Worm (Caenorhabditis elegans) whole organism, L2 larva: ENCODE results near the gene Y32G9B.1.
A peak's percentile ranks its signal among the peaks of the same experiment; 100 is the strongest.

Experiments used
- C34F6.9 ChIP-seq: fragments of 150-350 bp; optimal IDR thresholded peaks from 2 replicates; lab custom pipeline; 2014; ENCODE audit warnings: missing biosample characterization, missing genetic modification characterization
- F13H6.1 ChIP-seq: sonication (generic microtip); optimal IDR thresholded peaks from 2 replicates; lab custom pipeline; 2016; ENCODE audit warnings: missing genetic modification characterization, missing compliant biosample characterization
- R02D3.7 ChIP-seq: fragments of 150-350 bp; optimal IDR thresholded peaks from 2 replicates; lab custom pipeline; 2014; ENCODE audit warnings: missing biosample characterization, missing genetic modification characterization
- Y55F3AM.14 ChIP-seq: fragments of 200-800 bp; sonication (Bioruptor generic); optimal IDR thresholded peaks from 2 replicates; lab custom pipeline; 2018; ENCODE audit warnings: mild to moderate bottlenecking, missing genetic modification characterization, missing compliant biosample characterization
- ZK546.5 ChIP-seq: sonication (generic microtip); optimal IDR thresholded peaks from 2 replicates; lab custom pipeline; 2017; ENCODE audit warnings: missing biosample characterization, missing genetic modification characterization
- alr-1 ChIP-seq: fragments of 150-350 bp; optimal IDR thresholded peaks from 2 replicates; lab custom pipeline; 2014; ENCODE audit warnings: missing biosample characterization, missing genetic modification characterization
- aly-2 ChIP-seq: fragments of 150-350 bp; optimal IDR thresholded peaks from 2 replicates; lab custom pipeline; 2014; ENCODE audit warnings: missing biosample characterization, missing genetic modification characterization
- ama-1 ChIP-seq: fragments of 150-350 bp; optimal IDR thresholded peaks from 2 replicates; lab custom pipeline; 2018; ENCODE audit warnings: inconsistent platforms
- blmp-1 ChIP-seq: sonication (generic microtip); optimal IDR thresholded peaks from 2 replicates; lab custom pipeline; 2017; ENCODE audit warnings: missing genetic modification characterization, mild to moderate bottlenecking, missing compliant biosample characterization, antibody characterized with exemption, moderate library complexity; ENCODE audit not compliant: insufficient read depth
- ceh-16 ChIP-seq: fragments of 150-350 bp; optimal IDR thresholded peaks from 2 replicates; lab custom pipeline; 2014; ENCODE audit warnings: missing biosample characterization, missing genetic modification characterization
- ceh-82 ChIP-seq: fragments of 150-350 bp; optimal IDR thresholded peaks from 2 replicates; lab custom pipeline; 2014; ENCODE audit warnings: missing biosample characterization, missing genetic modification characterization
- crh-2 ChIP-seq: sonication (generic microtip); optimal IDR thresholded peaks from 2 replicates; lab custom pipeline; 2017; ENCODE audit warnings: missing biosample characterization, missing genetic modification characterization
- dmd-4 ChIP-seq: sonication (generic microtip); optimal IDR thresholded peaks from 2 replicates; lab custom pipeline; 2017; ENCODE audit warnings: missing biosample characterization, missing genetic modification characterization
- egl-27 ChIP-seq: sonication (generic microtip); optimal IDR thresholded peaks from 3 replicates; lab custom pipeline; 2017; ENCODE audit warnings: missing biosample characterization, missing genetic modification reagents, missing genetic modification characterization
- elt-3 ChIP-seq: sonication (generic microtip); optimal IDR thresholded peaks from 2 replicates; lab custom pipeline; 2017; ENCODE audit warnings: missing biosample characterization, missing genetic modification characterization
- fos-1 ChIP-seq: fragments of 150-350 bp; optimal IDR thresholded peaks from 2 replicates; lab custom pipeline; 2014; ENCODE audit warnings: missing biosample characterization, missing genetic modification characterization
- gmeb-1 ChIP-seq: fragments of 150-350 bp; optimal IDR thresholded peaks from 2 replicates; lab custom pipeline; 2014; ENCODE audit warnings: missing biosample characterization, missing genetic modification characterization
- lin-11 ChIP-seq: fragments of 150-350 bp; sonication (generic microtip); optimal IDR thresholded peaks from 2 replicates; lab custom pipeline; 2014; ENCODE audit warnings: missing biosample characterization, missing genetic modification characterization, inconsistent platforms, mixed read lengths
- lin-13 ChIP-seq: fragments of 150-350 bp; optimal IDR thresholded peaks from 2 replicates; lab custom pipeline; 2014; ENCODE audit warnings: missing biosample characterization, missing genetic modification reagents, missing genetic modification characterization
- lin-39 ChIP-seq: fragments of 150-350 bp; optimal IDR thresholded peaks from 2 replicates; lab custom pipeline; 2014; ENCODE audit warnings: missing biosample characterization, missing genetic modification reagents, missing genetic modification characterization
- lsy-2 ChIP-seq, 2 experiments: fragments of 150-350 bp in 1 of 2; sonication (generic microtip) in 1 of 2; optimal IDR thresholded peaks; 2 replicates each; lab custom pipeline; 2014 to 2017; ENCODE audit warnings: missing biosample characterization in 2 of 2, missing genetic modification characterization in 2 of 2
- mab-5 ChIP-seq: fragments of 150-350 bp; optimal IDR thresholded peaks from 2 replicates; lab custom pipeline; 2014; ENCODE audit warnings: missing biosample characterization, missing genetic modification characterization
- mbf-1 ChIP-seq: sonication (generic microtip); optimal IDR thresholded peaks from 2 replicates; lab custom pipeline; 2017; ENCODE audit warnings: missing biosample characterization, missing genetic modification characterization
- mdl-1 ChIP-seq, 2 experiments: fragments of 150-350 bp in 1 of 2; sonication (generic microtip) in 1 of 2; optimal IDR thresholded peaks; 2 replicates each; lab custom pipeline; 2017; ENCODE audit warnings: missing biosample characterization in 2 of 2, missing genetic modification characterization in 2 of 2
- nhr-10 ChIP-seq: sonication (generic microtip); optimal IDR thresholded peaks from 2 replicates; lab custom pipeline; 2017; ENCODE audit warnings: missing biosample characterization, missing genetic modification characterization
- nhr-12 ChIP-seq: fragments of 150-350 bp; optimal IDR thresholded peaks from 2 replicates; lab custom pipeline; 2014; ENCODE audit warnings: missing biosample characterization, missing genetic modification characterization
- nhr-129 ChIP-seq: fragments of 150-350 bp; optimal IDR thresholded peaks from 2 replicates; lab custom pipeline; 2014; ENCODE audit warnings: missing biosample characterization, missing genetic modification characterization
- nhr-21 ChIP-seq: fragments of 150-350 bp; optimal IDR thresholded peaks from 2 replicates; lab custom pipeline; 2014; ENCODE audit warnings: missing biosample characterization, missing genetic modification characterization
- nhr-237 ChIP-seq: fragments of 150-350 bp; optimal IDR thresholded peaks from 2 replicates; lab custom pipeline; 2014; ENCODE audit warnings: missing biosample characterization, missing genetic modification characterization
- nhr-25 ChIP-seq: fragments of 150-350 bp; sonication (generic microtip); optimal IDR thresholded peaks from 3 replicates; lab custom pipeline; 2014; ENCODE audit warnings: missing biosample characterization, missing genetic modification characterization
- nhr-6 ChIP-seq: fragments of 150-350 bp; optimal IDR thresholded peaks from 2 replicates; lab custom pipeline; 2014; ENCODE audit warnings: missing biosample characterization, missing genetic modification characterization
- nhr-77 ChIP-seq: fragments of 150-350 bp; optimal IDR thresholded peaks from 2 replicates; lab custom pipeline; 2014; ENCODE audit warnings: missing biosample characterization, missing genetic modification characterization
- peb-1 ChIP-seq: fragments of 150-350 bp; optimal IDR thresholded peaks from 2 replicates; lab custom pipeline; 2014; ENCODE audit warnings: missing biosample characterization, missing genetic modification characterization
- sem-4 ChIP-seq: fragments of 150-350 bp; optimal IDR thresholded peaks from 2 replicates; lab custom pipeline; 2014; ENCODE audit warnings: missing biosample characterization, missing genetic modification reagents, missing genetic modification characterization
- skn-1 ChIP-seq: sonication (generic microtip); optimal IDR thresholded peaks from 2 replicates; lab custom pipeline; 2017; ENCODE audit warnings: missing biosample characterization, missing genetic modification characterization
- sma-3 ChIP-seq: sonication (generic microtip); optimal IDR thresholded peaks from 2 replicates; lab custom pipeline; 2016; ENCODE audit warnings: missing genetic modification reagents, missing genetic modification characterization, missing compliant biosample characterization
- sma-9 ChIP-seq, 2 experiments: fragments of 150-350 bp in 1 of 2; sonication (generic microtip) in 1 of 2; optimal IDR thresholded peaks; 2 replicates each; lab custom pipeline; 2014 to 2016; ENCODE audit warnings: missing genetic modification characterization in 2 of 2, mild to moderate bottlenecking in 1 of 2, missing biosample characterization in 1 of 2, missing compliant biosample characterization in 1 of 2, missing genetic modification reagents in 1 of 2, moderate library complexity in 1 of 2
- snpc-4 ChIP-seq: fragments of 150-350 bp; optimal IDR thresholded peaks from 2 replicates; lab custom pipeline; 2014; ENCODE audit warnings: missing biosample characterization, missing genetic modification characterization
- unc-39 ChIP-seq: fragments of 150-350 bp; optimal IDR thresholded peaks from 2 replicates; lab custom pipeline; 2014; ENCODE audit warnings: missing biosample characterization, missing genetic modification characterization
- unc-55 ChIP-seq: fragments of 150-350 bp; sonication (generic microtip); optimal IDR thresholded peaks from 3 replicates; lab custom pipeline; 2014; ENCODE audit warnings: missing biosample characterization, missing genetic modification reagents, missing genetic modification characterization
- unc-62 ChIP-seq: fragments of 150-350 bp; optimal IDR thresholded peaks from 2 replicates; lab custom pipeline; 2014; ENCODE audit warnings: missing biosample characterization, missing genetic modification reagents, missing genetic modification characterization
- zag-1 ChIP-seq: fragments of 150-350 bp; optimal IDR thresholded peaks from 2 replicates; lab custom pipeline; 2014; ENCODE audit warnings: missing biosample characterization, missing genetic modification characterization
- ztf-1 ChIP-seq: fragments of 200-800 bp; sonication (Bioruptor generic); conservative IDR thresholded peaks from 2 replicates; pipeline ENCODE4 v1.3.6; 2022; ENCODE audit warnings: missing genetic modification characterization, missing compliant biosample characterization
- ztf-11 ChIP-seq: sonication (generic microtip); optimal IDR thresholded peaks from 2 replicates; lab custom pipeline; 2017; ENCODE audit warnings: missing biosample characterization, missing genetic modification characterization
- ztf-4 ChIP-seq: fragments of 150-350 bp; optimal IDR thresholded peaks from 2 replicates; lab custom pipeline; 2014; ENCODE audit warnings: missing biosample characterization, missing genetic modification characterization

Y32G9B.1 gene

DNA sequence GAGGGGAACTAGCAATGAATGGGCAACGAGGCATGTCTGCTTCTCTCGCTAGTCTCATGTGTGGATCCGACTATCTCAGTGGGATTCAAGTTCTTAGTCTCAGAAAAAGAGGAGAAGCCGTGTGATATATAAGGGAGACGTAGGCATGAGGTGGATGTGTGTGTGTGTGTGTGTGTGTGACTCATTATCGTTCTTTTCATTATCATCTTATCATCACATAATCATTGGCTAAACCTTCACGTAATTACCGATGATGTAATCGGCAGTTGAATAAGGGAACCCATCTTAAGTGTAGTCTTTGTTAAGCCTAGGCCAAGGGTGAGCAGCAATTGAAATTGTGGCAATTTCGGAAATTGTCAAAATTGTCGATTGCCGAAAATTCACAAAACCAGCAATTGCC is at the start of gene Y32G9B.1:
Y32G9B.1 (minus strand) TSS at position 101 of the 400 bp plus-strand sequence.
- TF ChIP-seq crh-2 (tag; lab: Kevin White, UChicago): no peak
- no peak for TF ChIP-seq mbf-1
- TF ChIP-seq nhr-21: peak; percentile 3
- TF ChIP-seq ztf-11: no peak
- TF ChIP-seq nhr-6 (tag; lab: Kevin White, UChicago): no peak
- TF ChIP-seq mab-5 (tag; lab: Kevin White, UChicago): no peak
- no peak for TF ChIP-seq lsy-2 (tag; optimal IDR thresholded peaks at IDR 0.05; lab: Kevin White, UChicago)
- peak; percentile 0 for TF ChIP-seq fos-1 (tag; lab: Kevin White, UChicago)
- TF ChIP-seq sma-9 (GFP tag; optimal IDR thresholded peaks at IDR 0.05; lab: Kevin White, UChicago): no peak
- TF ChIP-seq sma-9 (tag; optimal IDR thresholded peaks at IDR 0.05; lab: Kevin White, UChicago): no peak
- peak; percentile 30 for TF ChIP-seq blmp-1 (tag; lab: Kevin White, UChicago)
- TF ChIP-seq unc-39 (tag; lab: Kevin White, UChicago): no peak
- no peak for TF ChIP-seq nhr-12 (tag; lab: Kevin White, UChicago)
- TF ChIP-seq nhr-237: no peak
- TF ChIP-seq sem-4 (tag; lab: Kevin White, UChicago): no peak

DNA sequence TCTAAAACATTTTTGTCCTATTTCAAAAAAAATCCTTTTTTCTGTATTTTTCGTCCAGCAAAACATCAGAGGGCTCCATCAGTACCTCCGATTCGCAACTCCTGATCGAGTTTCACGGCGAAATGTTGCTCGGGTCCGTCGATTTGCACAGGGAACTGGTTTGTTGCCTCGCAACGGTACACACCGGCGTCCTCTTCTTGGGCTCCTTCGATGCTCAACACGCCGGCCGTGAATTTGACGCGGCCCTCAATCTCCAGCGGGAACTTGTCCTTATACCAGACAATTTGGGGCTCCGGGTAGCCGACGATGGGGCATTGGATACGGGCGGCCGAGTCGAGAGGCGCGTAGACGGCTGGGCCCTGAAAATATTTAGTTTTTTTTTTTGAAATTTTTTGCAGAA is 48.2 kb upstream of the Y32G9B.1 start:
- no peak for TF ChIP-seq unc-62 (GFP tag; lab: Kevin White, UChicago)
- no peak for TF ChIP-seq ceh-16 (tag; lab: Kevin White, UChicago)
- no peak for TF ChIP-seq nhr-77
- no peak for TF ChIP-seq ZK546.5 (tag; lab: Kevin White, UChicago)
- TF ChIP-seq nhr-6 (tag; lab: Kevin White, UChicago): no peak
- no peak for TF ChIP-seq ama-1 (lab: Kevin White, UChicago)
- TF ChIP-seq sma-9 (GFP tag; optimal IDR thresholded peaks at IDR 0.05; lab: Kevin White, UChicago): no peak
- no peak for TF ChIP-seq sma-9 (tag; optimal IDR thresholded peaks at IDR 0.05; lab: Kevin White, UChicago)
- no peak for TF ChIP-seq nhr-25 (tag; lab: Kevin White, UChicago)
- no peak for TF ChIP-seq peb-1
- TF ChIP-seq skn-1 (tag; lab: Kevin White, UChicago): no peak
- no peak for TF ChIP-seq lin-13 (GFP tag; lab: Kevin White, UChicago)
- no peak for TF ChIP-seq mab-5 (tag; lab: Kevin White, UChicago)
- no peak for TF ChIP-seq zag-1
- no peak for TF ChIP-seq ztf-11
- TF ChIP-seq, all 48 proteins: peak for 0

ce11 chrV:1875497-1875988 is 45.7 kb upstream of the Y32G9B.1 start:
- TF ChIP-seq lsy-2 (tag; optimal IDR thresholded peaks at IDR 0.05; lab: Kevin White, UChicago) (peak in 1 of 2 experiments; percentile 10), ceh-82 (no peak), gmeb-1 (tag; lab: Kevin White, UChicago) (no peak), nhr-129 (tag; lab: Kevin White, UChicago) (no peak), aly-2 (no peak), dmd-4 (tag; lab: Kevin White, UChicago) (no peak), nhr-10 (tag; lab: Kevin White, UChicago) (no peak), blmp-1 (tag; lab: Kevin White, UChicago) (no peak), unc-39 (tag; lab: Kevin White, UChicago) (no peak), R02D3.7 (tag; lab: Kevin White, UChicago) (no peak), nhr-237 (no peak), alr-1 (tag; lab: Kevin White, UChicago) (no peak), Y55F3AM.14 (GFP tag; lab: Kevin White, UChicago) (peak; percentile 27), peb-1 (no peak), ceh-16 (tag; lab: Kevin White, UChicago) (no peak), snpc-4 (tag; lab: Kevin White, UChicago) (no peak), ztf-4 (tag; lab: Kevin White, UChicago) (no peak), mab-5 (tag; lab: Kevin White, UChicago) (no peak), sma-3 (GFP tag; lab: Kevin White, UChicago) (peak; percentile 18), nhr-12 (tag; lab: Kevin White, UChicago) (no peak), C34F6.9 (tag; lab: Kevin White, UChicago) (no peak), fos-1 (tag; lab: Kevin White, UChicago) (no peak), ztf-11 (no peak), ama-1 (lab: Kevin White, UChicago) (peak; percentile 67), lin-39 (no peak), crh-2 (tag; lab: Kevin White, UChicago) (no peak), F13H6.1 (tag; lab: Kevin White, UChicago) (no peak), ztf-1 (peak; percentile 88; the same call in 1 of the 2 replicates), lin-13 (GFP tag; lab: Kevin White, UChicago) (no peak), ZK546.5 (tag; lab: Kevin White, UChicago) (no peak), unc-55 (GFP tag; lab: Kevin White, UChicago) (no peak), unc-62 (GFP tag; lab: Kevin White, UChicago) (no peak), nhr-25 (tag; lab: Kevin White, UChicago) (peak; percentile 4), skn-1 (tag; lab: Kevin White, UChicago) (no peak), zag-1 (no peak), sem-4 (tag; lab: Kevin White, UChicago) (no peak), lin-11 (tag; lab: Kevin White, UChicago) (no peak), nhr-21 (no peak), elt-3 (tag; lab: Kevin White, UChicago) (no peak), sma-9 (GFP tag; optimal IDR thresholded peaks at IDR 0.05; lab: Kevin White, UChicago) (peak; percentile 39), sma-9 (tag; optimal IDR thresholded peaks at IDR 0.05; lab: Kevin White, UChicago) (no peak), egl-27 (tag; lab: Kevin White, UChicago) (no peak), nhr-6 (tag; lab: Kevin White, UChicago) (no peak), mdl-1 (tag; optimal IDR thresholded peaks at IDR 0.05; lab: Kevin White, UChicago) (no peak)
